Worm (Caenorhabditis elegans) whole organism, L2 larva: Measurements from ENCODE around the gene idpb-2.

Source experiments
- C34F6.9 ChIP-seq: fragments of 150-350 bp; optimal IDR thresholded peaks from 2 replicates; lab custom pipeline; 2014; ENCODE audit warnings: missing biosample characterization, missing genetic modification characterization
- F13H6.1 ChIP-seq: sonication (generic microtip); optimal IDR thresholded peaks from 2 replicates; lab custom pipeline; 2016; ENCODE audit warnings: missing genetic modification characterization, missing compliant biosample characterization
- Y55F3AM.14 ChIP-seq: fragments of 200-800 bp; sonication (Bioruptor generic); optimal IDR thresholded peaks from 2 replicates; lab custom pipeline; 2018; ENCODE audit warnings: mild to moderate bottlenecking, missing genetic modification characterization, missing compliant biosample characterization
- ZK546.5 ChIP-seq: sonication (generic microtip); optimal IDR thresholded peaks from 2 replicates; lab custom pipeline; 2017; ENCODE audit warnings: missing biosample characterization, missing genetic modification characterization
- alr-1 ChIP-seq: fragments of 150-350 bp; optimal IDR thresholded peaks from 2 replicates; lab custom pipeline; 2014; ENCODE audit warnings: missing biosample characterization, missing genetic modification characterization
- aly-2 ChIP-seq: fragments of 150-350 bp; optimal IDR thresholded peaks from 2 replicates; lab custom pipeline; 2014; ENCODE audit warnings: missing biosample characterization, missing genetic modification characterization
- ama-1 ChIP-seq: fragments of 150-350 bp; optimal IDR thresholded peaks from 2 replicates; lab custom pipeline; 2018; ENCODE audit warnings: inconsistent platforms
- blmp-1 ChIP-seq: sonication (generic microtip); optimal IDR thresholded peaks from 2 replicates; lab custom pipeline; 2017; ENCODE audit warnings: missing genetic modification characterization, mild to moderate bottlenecking, missing compliant biosample characterization, antibody characterized with exemption, moderate library complexity; ENCODE audit not compliant: insufficient read depth
- ceh-16 ChIP-seq: fragments of 150-350 bp; optimal IDR thresholded peaks from 2 replicates; lab custom pipeline; 2014; ENCODE audit warnings: missing biosample characterization, missing genetic modification characterization
- crh-2 ChIP-seq: sonication (generic microtip); optimal IDR thresholded peaks from 2 replicates; lab custom pipeline; 2017; ENCODE audit warnings: missing biosample characterization, missing genetic modification characterization
- dmd-4 ChIP-seq: sonication (generic microtip); optimal IDR thresholded peaks from 2 replicates; lab custom pipeline; 2017; ENCODE audit warnings: missing biosample characterization, missing genetic modification characterization
- elt-3 ChIP-seq: sonication (generic microtip); optimal IDR thresholded peaks from 2 replicates; lab custom pipeline; 2017; ENCODE audit warnings: missing biosample characterization, missing genetic modification characterization
- fos-1 ChIP-seq: fragments of 150-350 bp; optimal IDR thresholded peaks from 2 replicates; lab custom pipeline; 2014; ENCODE audit warnings: missing biosample characterization, missing genetic modification characterization
- gmeb-1 ChIP-seq: fragments of 150-350 bp; optimal IDR thresholded peaks from 2 replicates; lab custom pipeline; 2014; ENCODE audit warnings: missing biosample characterization, missing genetic modification characterization
- lin-11 ChIP-seq: fragments of 150-350 bp; sonication (generic microtip); optimal IDR thresholded peaks from 2 replicates; lab custom pipeline; 2014; ENCODE audit warnings: missing biosample characterization, missing genetic modification characterization, inconsistent platforms, mixed read lengths
- lin-13 ChIP-seq: fragments of 150-350 bp; optimal IDR thresholded peaks from 2 replicates; lab custom pipeline; 2014; ENCODE audit warnings: missing biosample characterization, missing genetic modification reagents, missing genetic modification characterization
- lin-39 ChIP-seq: fragments of 150-350 bp; optimal IDR thresholded peaks from 2 replicates; lab custom pipeline; 2014; ENCODE audit warnings: missing biosample characterization, missing genetic modification reagents, missing genetic modification characterization
- lsy-2 ChIP-seq, 2 experiments: fragments of 150-350 bp in 1 of 2; sonication (generic microtip) in 1 of 2; optimal IDR thresholded peaks; 2 replicates each; lab custom pipeline; 2014 to 2017; ENCODE audit warnings: missing biosample characterization in 2 of 2, missing genetic modification characterization in 2 of 2
- mab-5 ChIP-seq: fragments of 150-350 bp; optimal IDR thresholded peaks from 2 replicates; lab custom pipeline; 2014; ENCODE audit warnings: missing biosample characterization, missing genetic modification characterization
- mbf-1 ChIP-seq: sonication (generic microtip); optimal IDR thresholded peaks from 2 replicates; lab custom pipeline; 2017; ENCODE audit warnings: missing biosample characterization, missing genetic modification characterization
- mdl-1 ChIP-seq, 2 experiments: fragments of 150-350 bp in 1 of 2; sonication (generic microtip) in 1 of 2; optimal IDR thresholded peaks; 2 replicates each; lab custom pipeline; 2017; ENCODE audit warnings: missing biosample characterization in 2 of 2, missing genetic modification characterization in 2 of 2
- nhr-10 ChIP-seq: sonication (generic microtip); optimal IDR thresholded peaks from 2 replicates; lab custom pipeline; 2017; ENCODE audit warnings: missing biosample characterization, missing genetic modification characterization
- nhr-11 ChIP-seq: fragments of 150-350 bp; optimal IDR thresholded peaks from 2 replicates; lab custom pipeline; 2014; ENCODE audit warnings: missing biosample characterization, missing genetic modification characterization
- nhr-12 ChIP-seq: fragments of 150-350 bp; optimal IDR thresholded peaks from 2 replicates; lab custom pipeline; 2014; ENCODE audit warnings: missing biosample characterization, missing genetic modification characterization
- nhr-129 ChIP-seq: fragments of 150-350 bp; optimal IDR thresholded peaks from 2 replicates; lab custom pipeline; 2014; ENCODE audit warnings: missing biosample characterization, missing genetic modification characterization
- nhr-21 ChIP-seq: fragments of 150-350 bp; optimal IDR thresholded peaks from 2 replicates; lab custom pipeline; 2014; ENCODE audit warnings: missing biosample characterization, missing genetic modification characterization
- nhr-23 ChIP-seq: fragments of 150-350 bp; optimal IDR thresholded peaks from 2 replicates; lab custom pipeline; 2014; ENCODE audit warnings: missing biosample characterization, missing genetic modification reagents, missing genetic modification characterization
- nhr-237 ChIP-seq: fragments of 150-350 bp; optimal IDR thresholded peaks from 2 replicates; lab custom pipeline; 2014; ENCODE audit warnings: missing biosample characterization, missing genetic modification characterization
- nhr-25 ChIP-seq: fragments of 150-350 bp; sonication (generic microtip); optimal IDR thresholded peaks from 3 replicates; lab custom pipeline; 2014; ENCODE audit warnings: missing biosample characterization, missing genetic modification characterization
- nhr-6 ChIP-seq: fragments of 150-350 bp; optimal IDR thresholded peaks from 2 replicates; lab custom pipeline; 2014; ENCODE audit warnings: missing biosample characterization, missing genetic modification characterization
- nhr-77 ChIP-seq: fragments of 150-350 bp; optimal IDR thresholded peaks from 2 replicates; lab custom pipeline; 2014; ENCODE audit warnings: missing biosample characterization, missing genetic modification characterization
- peb-1 ChIP-seq: fragments of 150-350 bp; optimal IDR thresholded peaks from 2 replicates; lab custom pipeline; 2014; ENCODE audit warnings: missing biosample characterization, missing genetic modification characterization
- sem-4 ChIP-seq: fragments of 150-350 bp; optimal IDR thresholded peaks from 2 replicates; lab custom pipeline; 2014; ENCODE audit warnings: missing biosample characterization, missing genetic modification reagents, missing genetic modification characterization
- skn-1 ChIP-seq: sonication (generic microtip); optimal IDR thresholded peaks from 2 replicates; lab custom pipeline; 2017; ENCODE audit warnings: missing biosample characterization, missing genetic modification characterization
- sma-3 ChIP-seq: sonication (generic microtip); optimal IDR thresholded peaks from 2 replicates; lab custom pipeline; 2016; ENCODE audit warnings: missing genetic modification reagents, missing genetic modification characterization, missing compliant biosample characterization
- sma-9 ChIP-seq, 2 experiments: fragments of 150-350 bp in 1 of 2; sonication (generic microtip) in 1 of 2; optimal IDR thresholded peaks; 2 replicates each; lab custom pipeline; 2014 to 2016; ENCODE audit warnings: missing genetic modification characterization in 2 of 2, mild to moderate bottlenecking in 1 of 2, missing biosample characterization in 1 of 2, missing compliant biosample characterization in 1 of 2, missing genetic modification reagents in 1 of 2, moderate library complexity in 1 of 2
- snpc-4 ChIP-seq: fragments of 150-350 bp; optimal IDR thresholded peaks from 2 replicates; lab custom pipeline; 2014; ENCODE audit warnings: missing biosample characterization, missing genetic modification characterization
- unc-39 ChIP-seq: fragments of 150-350 bp; optimal IDR thresholded peaks from 2 replicates; lab custom pipeline; 2014; ENCODE audit warnings: missing biosample characterization, missing genetic modification characterization
- unc-55 ChIP-seq: fragments of 150-350 bp; sonication (generic microtip); optimal IDR thresholded peaks from 3 replicates; lab custom pipeline; 2014; ENCODE audit warnings: missing biosample characterization, missing genetic modification reagents, missing genetic modification characterization
- unc-62 ChIP-seq: fragments of 150-350 bp; optimal IDR thresholded peaks from 2 replicates; lab custom pipeline; 2014; ENCODE audit warnings: missing biosample characterization, missing genetic modification reagents, missing genetic modification characterization
- zag-1 ChIP-seq: fragments of 150-350 bp; optimal IDR thresholded peaks from 2 replicates; lab custom pipeline; 2014; ENCODE audit warnings: missing biosample characterization, missing genetic modification characterization
- ztf-1 ChIP-seq: fragments of 200-800 bp; sonication (Bioruptor generic); conservative IDR thresholded peaks from 2 replicates; pipeline ENCODE4 v1.3.6; 2022; ENCODE audit warnings: missing genetic modification characterization, missing compliant biosample characterization
- ztf-11 ChIP-seq: sonication (generic microtip); optimal IDR thresholded peaks from 2 replicates; lab custom pipeline; 2017; ENCODE audit warnings: missing biosample characterization, missing genetic modification characterization
- ztf-4 ChIP-seq: fragments of 150-350 bp; optimal IDR thresholded peaks from 2 replicates; lab custom pipeline; 2014; ENCODE audit warnings: missing biosample characterization, missing genetic modification characterization

idpb-2 gene

ce11 chrII:5071265-5071664 is 1.8 kb upstream of the idpb-2 start, which contains the start of gene C27A2.7:
TSS of gene C27A2.7 (minus strand) at chrII:5071365.
- no peak for TF ChIP-seq C34F6.9 (tag; lab: Kevin White, UChicago)
- no peak for TF ChIP-seq F13H6.1 (tag; lab: Kevin White, UChicago)
- no peak for TF ChIP-seq mbf-1
- no peak for TF ChIP-seq ztf-1 (GFP tag; lab: Robert Waterston, UW)
- no peak for TF ChIP-seq nhr-6 (tag; lab: Kevin White, UChicago)
- no peak for TF ChIP-seq peb-1 (tag; lab: Kevin White, UChicago)
- TF ChIP-seq unc-55 (GFP tag; lab: Kevin White, UChicago) = no peak
- no peak for TF ChIP-seq ZK546.5 (tag; lab: Kevin White, UChicago)
- no peak for TF ChIP-seq mab-5
- TF ChIP-seq nhr-12 (tag; lab: Kevin White, UChicago) = no peak
- no peak for TF ChIP-seq mdl-1 (tag; optimal IDR thresholded peaks at IDR 0.05; lab: Kevin White, UChicago)
- TF ChIP-seq crh-2 (tag; lab: Kevin White, UChicago) = no peak
- no peak for TF ChIP-seq nhr-237 (tag; lab: Kevin White, UChicago)
- no peak for TF ChIP-seq nhr-21 (tag; lab: Kevin White, UChicago)
- TF ChIP-seq lin-13 = no peak
- no peak for TF ChIP-seq nhr-23
- TF ChIP-seq lsy-2 (tag; optimal IDR thresholded peaks at IDR 0.05; lab: Kevin White, UChicago) = no peak
- TF ChIP-seq, all 48 proteins: peak for 0

DNA sequence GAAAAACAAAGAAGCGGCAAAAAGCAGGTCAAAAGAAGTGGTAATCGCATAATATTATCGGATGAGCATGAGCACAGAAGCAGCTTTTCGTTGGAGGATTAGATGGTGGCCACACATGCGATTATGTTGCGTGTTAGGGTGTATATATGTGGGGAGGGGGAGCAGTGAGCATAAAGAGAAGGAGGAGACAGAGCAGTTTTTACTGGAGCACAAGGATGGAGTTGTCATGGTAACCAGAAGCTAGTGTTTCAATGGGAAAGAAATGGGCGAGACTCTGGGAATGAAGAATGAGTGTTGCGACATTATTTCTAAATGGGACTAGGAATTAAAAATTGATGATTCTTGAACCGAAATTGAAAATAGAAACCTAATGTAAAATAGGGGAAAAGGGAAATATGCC is 1.5 kb downstream of the idpb-2 start, which contains the start of gene C27A2.8:
Gene C27A2.8, minus strand, starts transcription at position 117 of the 400 bp plus-strand sequence.
- no peak for TF ChIP-seq nhr-129
- TF ChIP-seq unc-39 (tag; lab: Kevin White, UChicago) = no peak
- TF ChIP-seq lsy-2 (tag; optimal IDR thresholded peaks at IDR 0.05; lab: Kevin White, UChicago) = no peak
- no peak for TF ChIP-seq dmd-4 (tag; lab: Kevin White, UChicago)
- TF ChIP-seq elt-3 (tag; lab: Kevin White, UChicago) = no peak
- no peak for TF ChIP-seq nhr-10
- TF ChIP-seq nhr-6 (tag; lab: Kevin White, UChicago) = no peak
- no peak for TF ChIP-seq sem-4 (tag; lab: Kevin White, UChicago)
- TF ChIP-seq alr-1 = no peak
- no peak for TF ChIP-seq ztf-4
- no peak for TF ChIP-seq peb-1 (tag; lab: Kevin White, UChicago)
- no peak for TF ChIP-seq C34F6.9 (tag; lab: Kevin White, UChicago)
- TF ChIP-seq gmeb-1 (tag; lab: Kevin White, UChicago) = no peak
- TF ChIP-seq nhr-11 (tag; lab: Kevin White, UChicago) = no peak
- TF ChIP-seq zag-1 (tag; lab: Kevin White, UChicago) = no peak
- TF ChIP-seq nhr-77 (tag; lab: Kevin White, UChicago) = no peak

ce11 chrII:5066967-5067366 is 2.5 kb downstream of the idpb-2 start:
- TF ChIP-seq mdl-1 (tag; optimal IDR thresholded peaks at IDR 0.05; lab: Kevin White, UChicago) = no peak

ce11 chrII:5061794-5062368 is 7.5 kb downstream of the idpb-2 start, which contains the start of gene smc-5:
TSS of gene smc-5 (plus strand) at chrII:5062125.
- TF ChIP-seq sem-4 (tag; lab: Kevin White, UChicago) = no peak
- peak; percentile 62 for TF ChIP-seq sma-9 (GFP tag; optimal IDR thresholded peaks at IDR 0.05; lab: Kevin White, UChicago)
- TF ChIP-seq sma-9 (tag; optimal IDR thresholded peaks at IDR 0.05; lab: Kevin White, UChicago) = no peak
- peak; percentile 10 for TF ChIP-seq lin-11 (tag; lab: Kevin White, UChicago)
- TF ChIP-seq nhr-6 (tag; lab: Kevin White, UChicago) = no peak
- peak; percentile 40 for TF ChIP-seq fos-1
- TF ChIP-seq lin-39 = no peak
- TF ChIP-seq nhr-23 = no peak
- no peak for TF ChIP-seq mdl-1 (tag; optimal IDR thresholded peaks at IDR 0.05; lab: Kevin White, UChicago)
- no peak for TF ChIP-seq unc-39 (tag; lab: Kevin White, UChicago)
- no peak for TF ChIP-seq Y55F3AM.14 (GFP tag; lab: Kevin White, UChicago)
- TF ChIP-seq nhr-10 = no peak
- no peak for TF ChIP-seq aly-2
- no peak for TF ChIP-seq ceh-16 (tag; lab: Kevin White, UChicago)
- TF ChIP-seq ZK546.5 (tag; lab: Kevin White, UChicago) = no peak
- no peak for TF ChIP-seq nhr-12 (tag; lab: Kevin White, UChicago)
- peak; percentile 69 for TF ChIP-seq sma-3 (GFP tag; lab: Kevin White, UChicago)
- TF ChIP-seq unc-55 (GFP tag; lab: Kevin White, UChicago) = peak; percentile 94
- no peak for TF ChIP-seq unc-62
- TF ChIP-seq alr-1 = no peak
- peak; percentile 80 for TF ChIP-seq gmeb-1 (tag; lab: Kevin White, UChicago)
- TF ChIP-seq ztf-4 = no peak
- TF ChIP-seq elt-3 (tag; lab: Kevin White, UChicago) = no peak
- no peak for TF ChIP-seq nhr-237 (tag; lab: Kevin White, UChicago)
- TF ChIP-seq nhr-11 (tag; lab: Kevin White, UChicago) = no peak
- TF ChIP-seq peb-1 (tag; lab: Kevin White, UChicago) = no peak
- TF ChIP-seq snpc-4 (tag; lab: Kevin White, UChicago) = peak; percentile 82
- TF ChIP-seq ztf-1 (GFP tag; lab: Robert Waterston, UW) = no peak
- no peak for TF ChIP-seq ama-1 (lab: Kevin White, UChicago)
- no peak for TF ChIP-seq ztf-11 (tag; lab: Kevin White, UChicago)
- TF ChIP-seq nhr-25 = no peak
- no peak for TF ChIP-seq skn-1 (tag; lab: Kevin White, UChicago)
- TF ChIP-seq nhr-129 = peak; percentile 78
- peak; percentile 77 for TF ChIP-seq crh-2 (tag; lab: Kevin White, UChicago)
- TF ChIP-seq blmp-1 (tag; lab: Kevin White, UChicago) = peak; percentile 9
- no peak for TF ChIP-seq nhr-77 (tag; lab: Kevin White, UChicago)
